Worm (Caenorhabditis elegans) whole organism, L4 larva: ENCODE results near the gene C29F9.5.

Experiments used
- T26A8.4 ChIP-seq: fragments of 200-800 bp; sonication (Bioruptor generic); IDR thresholded peaks from 2 replicates; pipeline ENCODE4 v1.3.6; 2022; ENCODE audit warnings: missing genetic modification characterization, missing compliant biosample characterization
- ceh-82 ChIP-seq: sonication (generic microtip); optimal IDR thresholded peaks from 2 replicates; lab custom pipeline; 2017; ENCODE audit warnings: missing biosample characterization, missing genetic modification characterization
- dmd-6 ChIP-seq: fragments of 200-800 bp; sonication (Bioruptor generic); IDR thresholded peaks from 2 replicates; pipeline ENCODE4 v1.3.6; 2022; ENCODE audit warnings: missing genetic modification reagents, missing genetic modification characterization, missing compliant biosample characterization
- egl-27 ChIP-seq: sonication (generic microtip); optimal IDR thresholded peaks from 3 replicates; lab custom pipeline; 2017; ENCODE audit warnings: missing biosample characterization, missing genetic modification reagents, missing genetic modification characterization
- jun-1 ChIP-seq: fragments of 150-350 bp; optimal IDR thresholded peaks from 2 replicates; lab custom pipeline; 2014; ENCODE audit warnings: missing biosample characterization, missing genetic modification reagents, missing genetic modification characterization
- lin-13 ChIP-seq: fragments of 150-350 bp; optimal IDR thresholded peaks from 2 replicates; lab custom pipeline; 2014; ENCODE audit warnings: missing biosample characterization, missing genetic modification reagents, missing genetic modification characterization
- lin-15B ChIP-seq: fragments of 150-350 bp; sonication (generic microtip); optimal IDR thresholded peaks from 3 replicates; lab custom pipeline; 2014; ENCODE audit warnings: missing biosample characterization, missing genetic modification characterization
- lsy-2 ChIP-seq, 2 experiments: fragments of 150-350 bp in 1 of 2; sonication (generic microtip) in 1 of 2; optimal IDR thresholded peaks; 2 replicates each; lab custom pipeline; 2014 to 2017; ENCODE audit warnings: missing biosample characterization in 2 of 2, missing genetic modification characterization in 2 of 2
- mxl-3 ChIP-seq: fragments of 200-800 bp; sonication (Bioruptor generic); optimal IDR thresholded peaks from 2 replicates; lab custom pipeline; 2018; ENCODE audit warnings: mild to moderate bottlenecking, missing genetic modification characterization, missing compliant biosample characterization

- TF ChIP-seq ceh-82 (tag; lab: Kevin White, UChicago) = no peak
- no peak for TF ChIP-seq mxl-3 (GFP tag; lab: Kevin White, UChicago)
- TF ChIP-seq lin-13 (GFP tag; lab: Kevin White, UChicago) = no peak
- no peak for TF ChIP-seq T26A8.4 (GFP tag; lab: Robert Waterston, UW)
- TF ChIP-seq egl-27 (tag; lab: Kevin White, UChicago) = no peak
- no peak for TF ChIP-seq lin-15B
- TF ChIP-seq jun-1 (tag; lab: Kevin White, UChicago) = no peak
- TF ChIP-seq dmd-6 (GFP tag; lab: Robert Waterston, UW) = no peak
- TF ChIP-seq lsy-2 (tag; optimal IDR thresholded peaks at IDR 0.05; lab: Kevin White, UChicago) = no peak
These were observed 29.1 kb downstream of the C29F9.5 start, which contains the start of gene fbxb-84 for ce11 chrIII:146369-146768.
